Fruit fly (Drosophila melanogaster): Measurements from ENCODE around the gene sn.

sn gene

DNA sequence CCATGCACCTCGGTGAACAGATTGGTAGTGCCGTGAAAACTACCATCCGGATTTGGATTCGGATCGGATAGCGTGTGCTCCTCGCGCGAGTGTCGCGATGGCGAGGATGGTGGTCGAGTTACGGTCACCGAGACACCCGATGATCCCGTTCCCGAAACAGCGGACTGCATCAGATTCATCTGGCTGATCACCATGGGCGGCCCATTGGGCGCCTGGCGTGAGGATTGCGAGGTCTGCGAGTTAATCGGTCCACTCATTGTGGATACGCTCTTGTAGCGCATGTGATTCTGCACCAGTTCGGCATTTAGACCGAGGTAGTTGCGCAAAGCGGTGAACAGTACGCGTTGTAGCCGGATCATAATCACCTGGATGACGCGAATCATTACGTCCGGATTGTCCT, at the start of gene sn:
Gene sn, plus strand, starts transcription at position 301 of the 400 bp plus-strand sequence.
- TF ChIP-seq psq (GFP tag; optimal IDR thresholded peaks at IDR 0.05) (no peak), br (GFP tag; optimal IDR thresholded peaks at IDR 0.05) (no peak), OdsH (GFP tag; optimal IDR thresholded peaks at IDR 0.05) (no peak), Dif (GFP tag; optimal IDR thresholded peaks at IDR 0.05; ENCODE audit: partially characterized antibody) (no peak), usp (GFP tag; optimal IDR thresholded peaks at IDR 0.05) (no peak), HLH106 (tag; optimal IDR thresholded peaks at IDR 0.05) (no peak), Mio (GFP tag; optimal IDR thresholded peaks at IDR 0.05) (no peak), pan (optimal IDR thresholded peaks at IDR 0.05) (no peak), Sp1 (GFP tag; optimal IDR thresholded peaks at IDR 0.05) (no peak), Hr83 (GFP tag; optimal IDR thresholded peaks at IDR 0.05; ENCODE audit: poor library complexity, severe bottlenecking) (no peak), Abd-B (GFP tag; optimal IDR thresholded peaks at IDR 0.05) (no peak), GATAd (GFP tag; optimal IDR thresholded peaks at IDR 0.05) (no peak), tai (GFP tag; optimal IDR thresholded peaks at IDR 0.05) (no peak), Dfd (GFP tag; optimal IDR thresholded peaks at IDR 0.05) (no peak), brk (GFP tag; optimal IDR thresholded peaks at IDR 0.05) (no peak), Hnf4 (GFP tag; optimal IDR thresholded peaks at IDR 0.05) (no peak), ey (GFP tag; optimal IDR thresholded peaks at IDR 0.05) (no peak), N (GFP tag; optimal IDR thresholded peaks at IDR 0.05) (no peak)

DNA sequence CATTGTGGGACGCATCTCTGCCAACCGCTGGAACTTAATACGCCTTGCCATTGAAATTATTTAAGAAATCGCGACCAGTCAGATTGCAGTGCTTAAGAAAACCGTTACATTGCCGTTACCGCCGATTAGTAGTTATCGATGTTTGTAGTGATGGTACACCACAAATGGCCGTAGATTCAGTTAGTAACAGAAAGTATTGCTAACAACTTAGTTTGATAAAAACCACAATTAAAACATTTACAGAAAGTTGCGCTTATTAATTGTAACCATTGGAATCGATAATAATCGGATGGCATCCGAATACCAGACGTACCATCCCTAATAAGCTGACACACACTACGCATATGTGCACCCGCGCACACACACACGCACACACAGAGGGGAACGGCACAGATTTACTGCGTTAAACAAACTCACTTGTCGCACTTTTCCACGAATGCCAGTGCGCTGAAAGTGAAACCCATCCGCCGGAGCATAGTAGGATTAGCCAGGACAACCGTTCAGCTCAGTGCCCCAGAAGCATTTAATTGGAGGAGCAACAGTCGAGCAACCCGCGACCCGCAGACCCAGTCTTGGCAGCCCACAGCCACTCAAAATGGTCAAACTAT, 43.6 kb upstream of the sn start, which contains the start of the genes hdm and Ykt6:
Gene hdm, minus strand, starts transcription at position 51 of the 608 bp plus-strand sequence.
Gene Ykt6, plus strand, starts transcription at position 329 of the 608 bp plus-strand sequence.
- TF ChIP-seq dmrt93B (GFP tag; optimal IDR thresholded peaks at IDR 0.05), result no peak
- peak; percentile 28 for TF ChIP-seq CG32264 (GFP tag; optimal IDR thresholded peaks at IDR 0.05)
- TF ChIP-seq sv (GFP tag; optimal IDR thresholded peaks at IDR 0.05), result peak; percentile 67
- TF ChIP-seq Hnf4 (GFP tag; optimal IDR thresholded peaks at IDR 0.05), result peak; percentile 92
- TF ChIP-seq psq (GFP tag; optimal IDR thresholded peaks at IDR 0.05), result peak; percentile 70
- TF ChIP-seq ey (GFP tag; optimal IDR thresholded peaks at IDR 0.05), result peak; percentile 77
- no peak for TF ChIP-seq sage (GFP tag; optimal IDR thresholded peaks at IDR 0.05)
- TF ChIP-seq GATAd (GFP tag; optimal IDR thresholded peaks at IDR 0.05), result peak; percentile 79
- no peak for TF ChIP-seq brk (GFP tag; optimal IDR thresholded peaks at IDR 0.05)
- peak; percentile 93 for TF ChIP-seq Jra (GFP tag; optimal IDR thresholded peaks at IDR 0.05)
- TF ChIP-seq Rel (GFP tag; optimal IDR thresholded peaks at IDR 0.05), result no peak
- TF ChIP-seq Rel (tag; optimal IDR thresholded peaks at IDR 0.05), result peak; percentile 48
- TF ChIP-seq rgr (GFP tag; optimal IDR thresholded peaks at IDR 0.05), result peak; percentile 81
- TF ChIP-seq foxo (GFP tag; optimal IDR thresholded peaks at IDR 0.05), result peak in 1 of 2 experiments; percentile 87
- TF ChIP-seq Sp1 (GFP tag; optimal IDR thresholded peaks at IDR 0.05), result no peak
- TF ChIP-seq pan (optimal IDR thresholded peaks at IDR 0.05), result no peak
- TF ChIP-seq fru (GFP tag; optimal IDR thresholded peaks at IDR 0.05), result peak; percentile 85
- peak; percentile 3 for TF ChIP-seq Mio (GFP tag; optimal IDR thresholded peaks at IDR 0.05)
- TF ChIP-seq OdsH (GFP tag; optimal IDR thresholded peaks at IDR 0.05), result peak; percentile 70
- TF ChIP-seq woc (GFP tag; optimal IDR thresholded peaks at IDR 0.05), result no peak
- TF ChIP-seq Hr78 (GFP tag; optimal IDR thresholded peaks at IDR 0.05), result no peak
- no peak for TF ChIP-seq usp (GFP tag; optimal IDR thresholded peaks at IDR 0.05)
- TF ChIP-seq CG9705 (GFP tag; optimal IDR thresholded peaks at IDR 0.05), result peak; percentile 62
- no peak for TF ChIP-seq Vsx2 (GFP tag; optimal IDR thresholded peaks at IDR 0.05; ENCODE audit: partially characterized antibody)
- TF ChIP-seq h (GFP tag; optimal IDR thresholded peaks at IDR 0.05), result peak; percentile 86
- peak; percentile 76 for TF ChIP-seq HLH106 (tag; optimal IDR thresholded peaks at IDR 0.05)

DNA sequence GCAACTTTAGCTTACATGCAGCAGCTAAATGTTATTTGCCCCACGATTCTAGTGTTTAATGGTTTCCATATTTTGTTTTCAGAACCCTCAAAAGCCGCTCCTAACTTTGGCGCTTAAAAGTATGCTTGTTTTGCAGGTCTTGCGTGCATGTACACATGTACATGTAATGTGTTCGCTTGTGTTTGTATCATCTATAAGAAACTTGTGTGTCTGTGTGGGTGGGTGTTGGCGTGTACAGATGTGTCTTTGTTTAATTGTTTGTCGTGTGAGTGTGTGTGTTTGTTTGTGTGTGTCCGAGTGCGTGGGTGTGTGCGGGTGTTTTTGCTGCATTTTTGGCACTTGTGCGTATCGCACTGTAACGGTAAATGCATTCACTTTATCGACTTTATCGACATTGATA, 40.8 kb upstream of the sn start:
- TF ChIP-seq Vsx2 (GFP tag; optimal IDR thresholded peaks at IDR 0.05; ENCODE audit: partially characterized antibody) (no peak), N (GFP tag; optimal IDR thresholded peaks at IDR 0.05) (peak; percentile 56)

DNA sequence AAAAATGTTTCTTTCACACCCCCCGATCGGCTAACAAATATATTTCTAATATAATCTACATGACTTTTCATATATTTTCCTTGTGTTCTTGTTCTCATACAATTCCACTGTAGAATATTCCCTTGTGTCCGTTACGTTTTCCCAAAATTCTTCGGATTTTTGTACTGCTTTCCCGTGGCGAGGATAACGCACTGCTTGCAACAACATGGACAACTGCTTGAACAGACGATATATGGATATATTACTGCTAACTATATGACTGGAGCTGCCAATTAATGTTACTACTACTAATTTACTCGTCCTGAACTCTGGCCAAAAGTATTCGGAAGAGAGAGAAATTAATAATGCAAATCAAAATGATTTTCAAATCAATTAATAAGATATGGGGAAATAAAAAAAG, 38.9 kb upstream of the sn start:
- TF ChIP-seq OdsH (GFP tag; optimal IDR thresholded peaks at IDR 0.05) (no peak), Abd-B (GFP tag; optimal IDR thresholded peaks at IDR 0.05) (no peak), usp (GFP tag; optimal IDR thresholded peaks at IDR 0.05) (no peak), fru (GFP tag; optimal IDR thresholded peaks at IDR 0.05) (no peak), CrebA (GFP tag; optimal IDR thresholded peaks at IDR 0.05; ENCODE audit: borderline replicate concordance) (no peak), dl (GFP tag; optimal IDR thresholded peaks at IDR 0.05; ENCODE audit: insufficient read depth in 1 of 2, partially characterized antibody in 2 of 2) (no peak), dsf (GFP tag; optimal IDR thresholded peaks at IDR 0.05; ENCODE audit: borderline replicate concordance) (no peak), dmrt93B (GFP tag; optimal IDR thresholded peaks at IDR 0.05) (no peak), GATAd (GFP tag; optimal IDR thresholded peaks at IDR 0.05) (no peak)

All from whole organism, wandering third instar larva.